Fruit fly (Drosophila melanogaster) whole organism, embryonic: ENCODE measurements around the gene SCCRO4.

ENCODE experiments used
- Aef1 ChIP-seq: fragments of 200-800 bp; sonication (Bioruptor generic); IDR thresholded peaks from 3 replicates; pipeline ENCODE4 v1.3.6; 2022; ENCODE audit warnings: missing biosample characterization, missing genetic modification characterization
- CG10543 ChIP-seq: fragments of 200-800 bp; sonication (Bioruptor generic); optimal IDR thresholded peaks from 3 replicates; lab custom pipeline; 2017; ENCODE audit warnings: missing biosample characterization, mild to moderate bottlenecking, missing genetic modification characterization, moderate library complexity
- CG14014 ChIP-seq: fragments of 200-800 bp; sonication (Bioruptor generic); IDR thresholded peaks from 2 replicates; pipeline ENCODE4 v1.3.6; 2022; ENCODE audit warnings: missing biosample characterization, missing genetic modification characterization
- CG14667 ChIP-seq: fragments of 200-800 bp; sonication (Bioruptor generic); IDR thresholded peaks from 2 replicates; pipeline ENCODE4 v1.3.6; 2022; ENCODE audit warnings: missing biosample characterization, missing genetic modification characterization
- CG14965 ChIP-seq: fragments of 200-800 bp; sonication (Bioruptor generic); optimal IDR thresholded peaks from 2 replicates; lab custom pipeline; 2016; ENCODE audit warnings: missing biosample characterization, missing genetic modification characterization, borderline replicate concordance
- CG1647 ChIP-seq: fragments of 200-800 bp; sonication (Bioruptor generic); optimal IDR thresholded peaks from 3 replicates; lab custom pipeline; 2016; ENCODE audit warnings: missing biosample characterization, missing genetic modification characterization
- CG16815 ChIP-seq: fragments of 200-800 bp; sonication (Bioruptor generic); optimal IDR thresholded peaks from 3 replicates; lab custom pipeline; 2017; ENCODE audit warnings: missing biosample characterization, mild to moderate bottlenecking, missing genetic modification characterization
- CG17568 ChIP-seq: fragments of 200-800 bp; sonication (Bioruptor generic); optimal IDR thresholded peaks from 2 replicates; lab custom pipeline; 2018; ENCODE audit warnings: missing biosample characterization, mild to moderate bottlenecking, missing genetic modification characterization, moderate library complexity
- CG18619 ChIP-seq: fragments of 200-800 bp; sonication (Bioruptor generic); optimal IDR thresholded peaks from 3 replicates; lab custom pipeline; 2017; ENCODE audit warnings: missing biosample characterization, mild to moderate bottlenecking, missing genetic modification characterization
- CG2712 ChIP-seq: fragments of 200-800 bp; optimal IDR thresholded peaks from 3 replicates; lab custom pipeline; 2019; ENCODE audit warnings: missing biosample characterization, mild to moderate bottlenecking, missing genetic modification characterization, moderate library complexity
- CG32767 ChIP-seq: fragments of 200-800 bp; sonication (Bioruptor generic); IDR thresholded peaks from 2 replicates; pipeline ENCODE4 v1.3.6; 2022; ENCODE audit warnings: missing biosample characterization, missing genetic modification characterization
- CG34422 ChIP-seq: fragments of 200-800 bp; sonication (Bioruptor generic); IDR thresholded peaks from 3 replicates; pipeline ENCODE4 v1.3.6; 2022; ENCODE audit warnings: missing biosample characterization, missing genetic modification characterization
- CG3726 ChIP-seq: fragments of 200-800 bp; sonication (Bioruptor generic); IDR thresholded peaks from 3 replicates; pipeline ENCODE4, ENCODE4 v1.3.6; 2022; ENCODE audit warnings: missing biosample characterization, missing genetic modification characterization
- CG6791 ChIP-seq: fragments of 200-800 bp; sonication (Bioruptor generic); IDR thresholded peaks from 3 replicates; pipeline ENCODE4 v1.3.6; 2022; ENCODE audit warnings: missing biosample characterization, missing genetic modification characterization; ENCODE audit not compliant: partially characterized antibody
- CG7987 ChIP-seq: fragments of 200-800 bp; sonication (Bioruptor generic); optimal IDR thresholded peaks from 2 replicates; lab custom pipeline; 2018; ENCODE audit warnings: missing biosample characterization, mild to moderate bottlenecking, missing genetic modification characterization, moderate library complexity
- CHES-1-like ChIP-seq: fragments of 200-800 bp; sonication (Bioruptor generic); optimal IDR thresholded peaks from 2 replicates; lab custom pipeline; 2016; ENCODE audit warnings: missing biosample characterization, missing genetic modification characterization
- CkIIα-i1 ChIP-seq: fragments of 200-800 bp; sonication (Bioruptor generic); IDR thresholded peaks from 2 replicates; pipeline ENCODE4 v1.3.6; 2022; ENCODE audit warnings: missing biosample characterization, missing genetic modification characterization
- CrebB ChIP-seq: fragments of 200-800 bp; sonication (Bioruptor generic); optimal IDR thresholded peaks from 3 replicates; lab custom pipeline; 2018; ENCODE audit warnings: missing biosample characterization, mild to moderate bottlenecking, missing genetic modification characterization
- D ChIP-seq, 2 experiments: fragments of 200-800 bp in 1 of 2; fragments of >200 bp in 1 of 2; sonication (Bioruptor generic) in 1 of 2; optimal IDR thresholded peaks; 2 replicates in 1 of 2; 3 replicates in 1 of 2; lab custom pipeline; 2017; ENCODE audit warnings: mild to moderate bottlenecking in 1 of 2, missing biosample characterization in 1 of 2, missing genetic modification characterization in 1 of 2, missing genetic modification reagents in 1 of 2
- Deaf1 ChIP-seq: fragments of 200-800 bp; optimal IDR thresholded peaks from 3 replicates; lab custom pipeline; 2019; ENCODE audit warnings: missing biosample characterization, mild to moderate bottlenecking, missing genetic modification characterization, moderate library complexity
- Dek ChIP-seq: fragments of 200-800 bp; sonication (Bioruptor generic); optimal IDR thresholded peaks from 3 replicates; lab custom pipeline; 2019; ENCODE audit warnings: missing biosample characterization, mild to moderate bottlenecking, missing genetic modification characterization, moderate library complexity
- Dip3 ChIP-seq: fragments of 200-800 bp; sonication (Bioruptor generic); optimal IDR thresholded peaks from 3 replicates; lab custom pipeline; 2016; ENCODE audit warnings: missing biosample characterization, missing genetic modification characterization
- E2f2 ChIP-seq: fragments of 200-800 bp; sonication (Bioruptor generic); IDR thresholded peaks from 2 replicates; pipeline ENCODE4 v1.3.6; 2022; ENCODE audit warnings: missing biosample characterization, missing genetic modification characterization
- Gug ChIP-seq: fragments of 200-800 bp; sonication (Bioruptor generic); IDR thresholded peaks from 4 replicates; pipeline ENCODE4 v1.3.6; 2022; ENCODE audit warnings: missing biosample characterization, missing genetic modification characterization
- HHEX ChIP-seq: fragments of 200-800 bp; sonication (Bioruptor generic); optimal IDR thresholded peaks from 3 replicates; lab custom pipeline; 2017; ENCODE audit warnings: missing biosample characterization, mild to moderate bottlenecking, missing genetic modification characterization, missing genetic modification reagents
- HLH4C ChIP-seq: fragments of 200-800 bp; sonication (Bioruptor generic); IDR thresholded peaks from 3 replicates; pipeline ENCODE4 v1.3.6; 2022; ENCODE audit warnings: missing biosample characterization, missing genetic modification characterization; ENCODE audit not compliant: partially characterized antibody
- Hmx ChIP-seq: fragments of 200-800 bp; sonication (Bioruptor generic); optimal IDR thresholded peaks from 2 replicates; lab custom pipeline; 2016; ENCODE audit warnings: missing biosample characterization, missing genetic modification characterization
- NC2α ChIP-seq: fragments of 200-800 bp; sonication (Bioruptor generic); optimal IDR thresholded peaks from 2 replicates; lab custom pipeline; 2016; ENCODE audit warnings: missing biosample characterization, missing genetic modification characterization
- NK7.1 ChIP-seq: fragments of 200-800 bp; sonication (Bioruptor generic); optimal IDR thresholded peaks from 3 replicates; lab custom pipeline; 2016; ENCODE audit warnings: missing biosample characterization, missing genetic modification characterization
- Nf-YB ChIP-seq: fragments of 200-800 bp; sonication (Bioruptor generic); optimal IDR thresholded peaks from 3 replicates; lab custom pipeline; 2019; ENCODE audit warnings: missing biosample characterization, mild to moderate bottlenecking, missing genetic modification characterization, moderate library complexity
- Scr ChIP-seq: fragments of 200-800 bp; sonication (Bioruptor generic); IDR thresholded peaks from 2 replicates; pipeline ENCODE4 v1.3.6; 2022; ENCODE audit warnings: missing biosample characterization, missing genetic modification characterization; ENCODE audit not compliant: partially characterized antibody
- Trl ChIP-seq, 3 experiments: fragments of >200 bp in 2 of 3; fragments of 200-800 bp in 1 of 3; sonication (Bioruptor generic) in 1 of 3; optimal IDR thresholded peaks; 2 replicates in 1 of 3; 3 replicates in 2 of 3; lab custom pipeline; 2016 to 2017; ENCODE audit warnings: missing biosample characterization in 1 of 3, missing genetic modification characterization in 1 of 3
- ase ChIP-seq: fragments of 200-800 bp; sonication (Bioruptor generic); IDR thresholded peaks from 3 replicates; pipeline ENCODE4 v1.3.6; 2022; ENCODE audit warnings: missing biosample characterization, missing genetic modification characterization
- cg ChIP-seq: fragments of 200-800 bp; sonication (Bioruptor generic); optimal IDR thresholded peaks from 3 replicates; lab custom pipeline; 2019; ENCODE audit warnings: missing biosample characterization, mild to moderate bottlenecking, missing genetic modification characterization, moderate library complexity
- ci ChIP-seq: fragments of 200-800 bp; sonication (Bioruptor generic); IDR thresholded peaks from 3 replicates; pipeline ENCODE4 v1.3.6; 2022; ENCODE audit warnings: missing biosample characterization, missing genetic modification characterization
- corto ChIP-seq: fragments of 200-800 bp; sonication (Bioruptor generic); optimal IDR thresholded peaks from 2 replicates; lab custom pipeline; 2016; ENCODE audit warnings: missing biosample characterization, mild to moderate bottlenecking, missing genetic modification characterization, moderate library complexity
- dmrt11E ChIP-seq: fragments of 200-800 bp; sonication (Bioruptor generic); optimal IDR thresholded peaks from 3 replicates; lab custom pipeline; 2018; ENCODE audit warnings: missing biosample characterization, mild to moderate bottlenecking, missing genetic modification characterization, moderate library complexity
- en ChIP-seq: fragments of 200-800 bp; sonication (Bioruptor generic); optimal IDR thresholded peaks from 2 replicates; lab custom pipeline; 2016; ENCODE audit warnings: missing biosample characterization, missing genetic modification characterization
- fd102C ChIP-seq: fragments of 200-800 bp; sonication (Bioruptor generic); optimal IDR thresholded peaks from 2 replicates; lab custom pipeline; 2018; ENCODE audit warnings: missing biosample characterization, mild to moderate bottlenecking, missing genetic modification characterization, moderate library complexity
- gt ChIP-seq: fragments of 200-800 bp; sonication (Bioruptor generic); IDR thresholded peaks from 2 replicates; pipeline ENCODE4 v1.3.6; 2022; ENCODE audit warnings: missing biosample characterization, missing genetic modification characterization
- ind ChIP-seq: fragments of 200-800 bp; sonication (Bioruptor generic); optimal IDR thresholded peaks from 3 replicates; lab custom pipeline; 2016; ENCODE audit warnings: missing biosample characterization, missing genetic modification characterization
- klu ChIP-seq: fragments of 200-800 bp; sonication (Bioruptor generic); IDR thresholded peaks from 2 replicates; pipeline ENCODE4 v1.3.6; 2022; ENCODE audit warnings: missing biosample characterization, missing genetic modification characterization
- mirr ChIP-seq: fragments of 200-800 bp; sonication (Bioruptor generic); optimal IDR thresholded peaks from 3 replicates; lab custom pipeline; 2018; ENCODE audit warnings: missing biosample characterization, mild to moderate bottlenecking, missing genetic modification characterization
- otp ChIP-seq: fragments of 200-800 bp; sonication (Bioruptor generic); IDR thresholded peaks from 3 replicates; pipeline ENCODE4, ENCODE4 v1.3.6; 2022; ENCODE audit warnings: missing biosample characterization, missing genetic modification characterization
- sisA ChIP-seq: fragments of 200-800 bp; sonication (Bioruptor generic); IDR thresholded peaks from 2 replicates; pipeline ENCODE4 v1.3.6; 2022; ENCODE audit warnings: missing biosample characterization, missing genetic modification characterization
- tap ChIP-seq: fragments of 200-800 bp; optimal IDR thresholded peaks from 3 replicates; lab custom pipeline; 2019; ENCODE audit warnings: missing biosample characterization, mild to moderate bottlenecking, missing genetic modification characterization, moderate library complexity
- tio ChIP-seq: fragments of 200-800 bp; sonication (Bioruptor generic); optimal IDR thresholded peaks from 2 replicates; lab custom pipeline; 2017; ENCODE audit warnings: missing biosample characterization, missing genetic modification characterization, inconsistent platforms

Gene SCCRO4

DNA sequence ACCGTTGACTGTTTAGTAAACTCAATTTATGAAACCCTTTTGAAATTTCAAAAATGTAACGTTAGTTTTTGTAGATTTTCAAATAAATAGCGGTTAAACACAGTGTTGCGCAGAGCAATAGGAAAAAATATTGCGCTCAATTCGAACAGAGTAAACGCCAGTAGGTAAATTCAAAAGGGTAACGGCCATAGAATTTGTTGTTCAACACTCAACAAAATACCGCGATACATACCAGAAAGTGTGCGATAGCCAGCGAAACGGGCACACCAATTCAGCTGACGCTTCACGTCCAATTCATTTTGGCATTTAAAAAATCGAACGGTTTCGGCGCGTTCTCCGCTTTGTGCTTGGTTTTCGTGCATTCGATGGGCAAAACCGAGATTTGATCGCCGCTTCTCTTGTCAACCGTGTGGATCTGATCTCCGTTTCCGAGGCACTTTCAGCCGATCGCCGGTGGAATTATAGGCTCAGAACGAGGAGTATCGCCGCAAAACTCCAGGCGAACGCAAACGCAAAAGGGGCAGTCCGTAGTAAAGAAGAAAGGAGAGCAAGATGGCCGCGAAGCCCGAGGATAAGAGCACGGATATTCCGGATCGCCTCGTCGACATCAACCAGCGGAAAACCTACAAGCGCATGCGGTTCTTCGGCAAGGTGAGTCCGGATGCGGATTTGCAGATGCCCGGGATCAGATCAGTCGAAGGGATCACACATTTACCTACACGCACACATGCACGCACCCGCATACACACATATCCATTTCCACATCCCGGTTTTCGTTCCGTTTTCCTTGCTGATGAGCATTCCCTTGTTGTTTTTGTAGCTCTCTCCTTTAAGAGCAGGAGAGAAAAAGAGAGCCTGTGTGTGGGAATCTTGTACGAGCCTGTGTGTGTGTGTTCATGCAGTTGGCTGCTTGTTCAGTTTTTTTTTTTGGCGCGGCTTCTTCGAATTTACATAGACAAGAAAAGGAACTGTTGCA is 10.8 kb downstream of the SCCRO4 start (continued):
- TF ChIP-seq en (GFP tag; lab: Kevin White, UChicago) (no peak), CG6791 (GFP tag; lab: Robert Waterston, UW) (peak; percentile 89), Aef1 (GFP tag; lab: Robert Waterston, UW) (0 out of 3 replicates have a peak, but pooled peaks have one; percentile 31), E2f2 (GFP tag; lab: Robert Waterston, UW) (peak; percentile 95), mirr (GFP tag; lab: Kevin White, UChicago) (no peak), Trl (optimal IDR thresholded peaks at IDR 0.05; lab: Kevin White, UChicago) (peak; percentile 3 to 67), Trl (GFP tag; optimal IDR thresholded peaks at IDR 0.05; lab: Kevin White, UChicago) (peak; percentile 60), HHEX (GFP tag; lab: Kevin White, UChicago) (no peak), corto (no peak), ci (GFP tag; lab: Robert Waterston, UW) (no peak), CG7987 (peak; percentile 2), CG10543 (no peak), Scr (GFP tag; lab: Robert Waterston, UW) (peak; percentile 88), CG16815 (GFP tag; lab: Kevin White, UChicago) (no peak), D (optimal IDR thresholded peaks at IDR 0.05; lab: Kevin White, UChicago) (peak; percentile 72), D (GFP tag; optimal IDR thresholded peaks at IDR 0.05; lab: Kevin White, UChicago) (no peak), HLH4C (peak; percentile 71), CG1647 (peak; percentile 8), dmrt11E (peak; percentile 36), CG34422 (GFP tag; lab: Robert Waterston, UW) (no peak), CrebB (no peak), CkIIα-i1 (GFP tag; lab: Robert Waterston, UW) (no peak), CHES-1-like (GFP tag; lab: Kevin White, UChicago) (peak; percentile 53), CG32767 (GFP tag; lab: Robert Waterston, UW) (no peak), gt (GFP tag; lab: Robert Waterston, UW) (no peak), Dip3 (GFP tag; lab: Kevin White, UChicago) (peak; percentile 59), fd102C (GFP tag; lab: Kevin White, UChicago) (no peak), Gug (GFP tag; lab: Robert Waterston, UW) (no peak), CG3726 (no peak), CG14965 (GFP tag; lab: Kevin White, UChicago) (no peak), NK7.1 (GFP tag; lab: Kevin White, UChicago) (no peak), tio (GFP tag; lab: Kevin White, UChicago) (no peak), CG17568 (GFP tag; lab: Kevin White, UChicago) (no peak), otp (no peak), tap (tag; lab: Kevin White, UChicago) (no peak), CG18619 (GFP tag; lab: Kevin White, UChicago) (no peak), Deaf1 (tag; lab: Kevin White, UChicago) (no peak), ind (GFP tag; lab: Kevin White, UChicago) (peak; percentile 35), klu (peak; percentile 33; the same call in 1 of the 2 replicates), Dek (peak; percentile 21), CG2712 (peak; percentile 50), sisA (peak; percentile 38; the same call in 1 of the 2 replicates), Hmx (GFP tag; lab: Kevin White, UChicago) (no peak), cg (peak; percentile 71), NC2α (GFP tag; lab: Kevin White, UChicago) (no peak), CG14667 (GFP tag; lab: Robert Waterston, UW) (no peak), Nf-YB (GFP tag; lab: Kevin White, UChicago) (no peak), ase (GFP tag; lab: Robert Waterston, UW) (no peak), CG14014 (0 out of 2 replicates have a peak, but pooled peaks have one; percentile 14)
